Fruit fly (Drosophila melanogaster) whole organism, embryonic: ENCODE data around the gene Vago.

Experiments
- Antp ChIP-seq: fragments of 200-800 bp; sonication (Bioruptor generic); optimal IDR thresholded peaks from 3 replicates; lab custom pipeline; 2016; ENCODE audit warnings: missing biosample characterization, missing genetic modification characterization
- CG1024 ChIP-seq: fragments of 200-800 bp; sonication (Bioruptor generic); IDR thresholded peaks from 2 replicates; pipeline ENCODE4 v1.3.6; 2022; ENCODE audit warnings: missing biosample characterization, missing genetic modification characterization
- CG10267 ChIP-seq: fragments of 200-800 bp; sonication (Bioruptor generic); optimal IDR thresholded peaks from 2 replicates; lab custom pipeline; 2018; ENCODE audit warnings: missing biosample characterization, mild to moderate bottlenecking, missing genetic modification characterization, moderate library complexity
- CG11085 ChIP-seq: fragments of 200-800 bp; sonication (Bioruptor generic); IDR thresholded peaks from 2 replicates; pipeline ENCODE4 v1.3.6; 2022; ENCODE audit warnings: missing biosample characterization, missing genetic modification characterization
- CG11723 ChIP-seq: fragments of 200-800 bp; sonication (Bioruptor generic); optimal IDR thresholded peaks from 2 replicates; lab custom pipeline; 2017; ENCODE audit warnings: missing biosample characterization, mild to moderate bottlenecking, missing genetic modification characterization
- CG13775 ChIP-seq: fragments of 200-800 bp; sonication (Bioruptor generic); optimal IDR thresholded peaks from 3 replicates; lab custom pipeline; 2017; ENCODE audit warnings: missing biosample characterization, mild to moderate bottlenecking, missing genetic modification characterization
- CG13894 ChIP-seq: fragments of 200-800 bp; sonication (Bioruptor generic); optimal IDR thresholded peaks from 3 replicates; lab custom pipeline; 2018; ENCODE audit warnings: missing biosample characterization, mild to moderate bottlenecking, missing genetic modification characterization, moderate library complexity
- CG14014 ChIP-seq: fragments of 200-800 bp; sonication (Bioruptor generic); IDR thresholded peaks from 2 replicates; pipeline ENCODE4 v1.3.6; 2022; ENCODE audit warnings: missing biosample characterization, missing genetic modification characterization
- CG14710 ChIP-seq: fragments of 200-800 bp; sonication (Bioruptor generic); optimal IDR thresholded peaks from 3 replicates; lab custom pipeline; 2019; ENCODE audit warnings: missing biosample characterization, mild to moderate bottlenecking, missing genetic modification characterization, moderate library complexity
- CG15479 ChIP-seq: fragments of 200-800 bp; sonication (Bioruptor generic); optimal IDR thresholded peaks from 3 replicates; lab custom pipeline; 2019; ENCODE audit warnings: missing biosample characterization, mild to moderate bottlenecking, missing genetic modification characterization, moderate library complexity
- CG15514 ChIP-seq: fragments of 200-800 bp; sonication (Bioruptor generic); optimal IDR thresholded peaks from 3 replicates; lab custom pipeline; 2017; ENCODE audit warnings: missing biosample characterization, missing genetic modification characterization, mild to moderate bottlenecking, moderate library complexity, missing genetic modification reagents
- CG17186 ChIP-seq: fragments of 200-800 bp; sonication (Bioruptor generic); optimal IDR thresholded peaks from 3 replicates; lab custom pipeline; 2017; ENCODE audit warnings: missing biosample characterization, missing genetic modification reagents, missing genetic modification characterization
- CG17359 ChIP-seq: fragments of 200-800 bp; sonication (Bioruptor generic); optimal IDR thresholded peaks from 3 replicates; lab custom pipeline; 2018; ENCODE audit warnings: missing biosample characterization, mild to moderate bottlenecking, missing genetic modification characterization, moderate library complexity
- CG18764 ChIP-seq: fragments of 200-800 bp; sonication (Bioruptor generic); optimal IDR thresholded peaks from 3 replicates; lab custom pipeline; 2016; ENCODE audit warnings: missing biosample characterization, missing genetic modification characterization
- CG30431 ChIP-seq: fragments of 200-800 bp; sonication (Bioruptor generic); optimal IDR thresholded peaks from 2 replicates; lab custom pipeline; 2017; ENCODE audit warnings: missing biosample characterization, missing genetic modification characterization
- CG34376 ChIP-seq: fragments of 200-800 bp; sonication (Bioruptor generic); optimal IDR thresholded peaks from 2 replicates; lab custom pipeline; 2018; ENCODE audit warnings: missing biosample characterization, mild to moderate bottlenecking, missing genetic modification characterization
- CG4617 ChIP-seq: fragments of 200-800 bp; sonication (Bioruptor generic); optimal IDR thresholded peaks from 3 replicates; lab custom pipeline; 2016; ENCODE audit warnings: missing biosample characterization, missing genetic modification characterization, borderline replicate concordance
- CG4820 ChIP-seq: fragments of 200-800 bp; sonication (Bioruptor generic); optimal IDR thresholded peaks from 3 replicates; lab custom pipeline; 2016; ENCODE audit warnings: missing biosample characterization, missing genetic modification characterization
- CG6175 ChIP-seq: fragments of 200-800 bp; sonication (Bioruptor generic); IDR thresholded peaks from 3 replicates; pipeline ENCODE4 v1.3.6; 2022; ENCODE audit warnings: missing biosample characterization, missing genetic modification characterization
- CG6791 ChIP-seq: fragments of 200-800 bp; sonication (Bioruptor generic); IDR thresholded peaks from 3 replicates; pipeline ENCODE4 v1.3.6; 2022; ENCODE audit warnings: missing biosample characterization, missing genetic modification characterization; ENCODE audit not compliant: partially characterized antibody
- CG7357 ChIP-seq: fragments of 200-800 bp; sonication (Bioruptor generic); IDR thresholded peaks from 3 replicates; pipeline ENCODE4 v1.3.6; 2022; ENCODE audit warnings: missing biosample characterization, missing genetic modification characterization
- CG7987 ChIP-seq: fragments of 200-800 bp; sonication (Bioruptor generic); optimal IDR thresholded peaks from 2 replicates; lab custom pipeline; 2018; ENCODE audit warnings: missing biosample characterization, mild to moderate bottlenecking, missing genetic modification characterization, moderate library complexity
- CG8765 ChIP-seq: fragments of 200-800 bp; sonication (Bioruptor generic); IDR thresholded peaks from 2 replicates; pipeline ENCODE4 v1.3.6; 2022; ENCODE audit warnings: missing biosample characterization, missing genetic modification characterization
- CG9215 ChIP-seq: fragments of 200-800 bp; sonication (Bioruptor generic); IDR thresholded peaks from 2 replicates; pipeline ENCODE4 v1.3.6; 2022; ENCODE audit warnings: missing biosample characterization, missing genetic modification characterization
- CG9609 ChIP-seq: fragments of 200-800 bp; sonication (Bioruptor generic); optimal IDR thresholded peaks from 3 replicates; lab custom pipeline; 2016; ENCODE audit warnings: missing biosample characterization, missing genetic modification characterization
- CG9876 ChIP-seq: fragments of 200-800 bp; sonication (Bioruptor generic); optimal IDR thresholded peaks from 2 replicates; lab custom pipeline; 2016; ENCODE audit warnings: missing biosample characterization, missing genetic modification characterization
- CHES-1-like ChIP-seq: fragments of 200-800 bp; sonication (Bioruptor generic); optimal IDR thresholded peaks from 2 replicates; lab custom pipeline; 2016; ENCODE audit warnings: missing biosample characterization, missing genetic modification characterization
- Dbx ChIP-seq: fragments of 200-800 bp; sonication (Bioruptor generic); IDR thresholded peaks from 3 replicates; pipeline ENCODE4 v1.3.6; 2022; ENCODE audit warnings: missing biosample characterization, missing genetic modification characterization
- Dref ChIP-seq: fragments of 200-800 bp; sonication (Bioruptor generic); IDR thresholded peaks from 2 replicates; pipeline ENCODE4 v1.3.6; 2022; ENCODE audit warnings: missing biosample characterization, missing genetic modification characterization
- Jarid2 ChIP-seq: fragments of 200-800 bp; sonication (Bioruptor generic); optimal IDR thresholded peaks from 3 replicates; lab custom pipeline; 2017; ENCODE audit warnings: mild to moderate bottlenecking, missing biosample characterization, missing genetic modification reagents, missing genetic modification characterization
- MESR4 ChIP-seq: fragments of 200-800 bp; sonication (Bioruptor generic); optimal IDR thresholded peaks from 2 replicates; lab custom pipeline; 2018; ENCODE audit warnings: missing biosample characterization, mild to moderate bottlenecking, missing genetic modification characterization, moderate library complexity
- Med ChIP-seq: fragments of 200-800 bp; sonication (Bioruptor generic); peaks from one replicate; lab custom pipeline; 2016; ENCODE audit warnings: missing biosample characterization, missing genetic modification characterization, mild to moderate bottlenecking, inconsistent platforms, moderate library complexity
- NfI ChIP-seq: fragments of 200-800 bp; sonication (Bioruptor generic); optimal IDR thresholded peaks from 3 replicates; lab custom pipeline; 2018; ENCODE audit warnings: missing biosample characterization, mild to moderate bottlenecking, missing genetic modification characterization, moderate library complexity
- Sin3A ChIP-seq: fragments of >200 bp; optimal IDR thresholded peaks from 2 replicates; lab custom pipeline; 2018
- Xrp1 ChIP-seq: fragments of 200-800 bp; sonication (Bioruptor generic); IDR thresholded peaks from 2 replicates; pipeline ENCODE4 v1.3.6; 2022; ENCODE audit warnings: missing biosample characterization, missing genetic modification characterization
- cad ChIP-seq: fragments of >200 bp; optimal IDR thresholded peaks from 2 replicates; lab custom pipeline; 2017; ENCODE audit warnings: missing biosample characterization, missing genetic modification characterization
- chif ChIP-seq, 2 experiments: fragments of 200-800 bp; sonication (Bioruptor generic); optimal IDR thresholded peaks; 3 replicates each; lab custom pipeline; 2016; ENCODE audit warnings: missing biosample characterization in 2 of 2, missing genetic modification characterization in 2 of 2
- chn ChIP-seq: fragments of 200-800 bp; sonication (Bioruptor generic); optimal IDR thresholded peaks from 2 replicates; lab custom pipeline; 2016; ENCODE audit warnings: missing biosample characterization, missing genetic modification characterization
- dpn ChIP-seq, 2 experiments: fragments of 200-800 bp; sonication (Bioruptor generic); optimal IDR thresholded peaks; 3 replicates each; lab custom pipeline; 2016; ENCODE audit warnings: missing biosample characterization in 2 of 2, missing genetic modification characterization in 2 of 2
- dysf ChIP-seq: fragments of 200-800 bp; sonication (Bioruptor generic); IDR thresholded peaks from 3 replicates; pipeline ENCODE4 v1.3.6; 2022; ENCODE audit warnings: missing biosample characterization, missing genetic modification characterization
- esg ChIP-seq: fragments of 200-800 bp; sonication (Bioruptor generic); conservative IDR thresholded peaks from 2 replicates; pipeline ENCODE4 v1.3.6; 2022; ENCODE audit warnings: missing biosample characterization, missing genetic modification characterization
- grau ChIP-seq: fragments of 200-800 bp; optimal IDR thresholded peaks from 3 replicates; lab custom pipeline; 2019; ENCODE audit warnings: missing biosample characterization, mild to moderate bottlenecking, missing genetic modification characterization, moderate library complexity
- her ChIP-seq: fragments of 200-800 bp; sonication (Bioruptor generic); optimal IDR thresholded peaks from 2 replicates; lab custom pipeline; 2016; ENCODE audit warnings: missing biosample characterization, missing genetic modification characterization
- mld ChIP-seq: fragments of 200-800 bp; sonication (Bioruptor generic); IDR thresholded peaks from 3 replicates; pipeline ENCODE4 v1.3.6; 2022; ENCODE audit warnings: missing biosample characterization, missing genetic modification characterization; ENCODE audit not compliant: partially characterized antibody
- nom ChIP-seq: fragments of 200-800 bp; sonication (Bioruptor generic); optimal IDR thresholded peaks from 2 replicates; lab custom pipeline; 2017; ENCODE audit warnings: missing biosample characterization, missing genetic modification characterization, mild to moderate bottlenecking, moderate library complexity, missing genetic modification reagents
- oc ChIP-seq: fragments of 200-800 bp; sonication (Bioruptor generic); optimal IDR thresholded peaks from 2 replicates; lab custom pipeline; 2018; ENCODE audit warnings: missing biosample characterization, mild to moderate bottlenecking, missing genetic modification characterization, moderate library complexity
- so ChIP-seq: fragments of 200-800 bp; sonication (Bioruptor generic); IDR thresholded peaks from 3 replicates; pipeline ENCODE4 v1.3.6; 2022; ENCODE audit warnings: missing biosample characterization, missing genetic modification characterization
- stwl ChIP-seq: fragments of 200-800 bp; sonication (Bioruptor generic); optimal IDR thresholded peaks from 3 replicates; lab custom pipeline; 2018; ENCODE audit warnings: missing biosample characterization, mild to moderate bottlenecking, missing genetic modification characterization, moderate library complexity
- trh ChIP-seq: fragments of 200-800 bp; sonication (Bioruptor generic); optimal IDR thresholded peaks from 2 replicates; lab custom pipeline; 2016; ENCODE audit warnings: missing biosample characterization, missing genetic modification characterization
- unc-4 ChIP-seq: fragments of 200-800 bp; sonication (Bioruptor generic); IDR thresholded peaks from 2 replicates; pipeline ENCODE4 v1.3.6; 2022; ENCODE audit warnings: missing biosample characterization, missing genetic modification characterization; ENCODE audit not compliant: partially characterized antibody

Vago gene

DNA sequence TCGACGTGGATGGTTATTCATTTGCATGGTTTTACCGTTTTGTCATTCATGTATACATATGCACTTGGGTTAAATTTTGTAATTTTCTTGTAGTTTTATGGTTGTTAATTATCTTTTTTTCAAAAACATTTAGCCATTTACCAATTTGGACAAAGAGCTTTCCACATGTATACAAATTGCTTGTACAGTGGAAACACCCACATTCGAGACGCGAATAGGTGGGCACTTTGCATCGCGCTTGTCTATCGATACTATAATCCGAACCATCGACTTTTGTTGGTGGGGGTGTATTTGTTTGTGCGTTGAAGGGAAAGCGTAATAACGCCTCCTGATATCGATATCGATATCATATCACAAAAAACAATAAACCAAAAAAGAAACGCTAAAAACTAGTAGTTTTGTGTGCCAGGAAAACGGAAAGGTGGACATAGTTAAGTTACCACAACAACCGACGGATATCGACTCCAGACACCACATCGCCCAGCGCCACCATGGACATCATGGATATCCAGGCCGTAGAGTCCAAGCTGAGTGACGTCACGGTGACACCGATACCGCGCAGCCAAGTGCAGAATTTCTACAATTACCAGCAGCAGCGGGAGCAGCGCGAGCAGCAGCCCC, 48.6 kb downstream of the Vago start, which contains the start of gene CDK2AP1 (continued):
- TF ChIP-seq unc-4 (GFP tag; lab: Robert Waterston, UW) (peak; percentile 65), so (peak; percentile 51; the same call in 2 of the 3 replicates), MESR4 (GFP tag; lab: Kevin White, UChicago) (peak; percentile 88), cad (GFP tag; lab: Kevin White, UChicago) (no peak), CG10267 (tag; lab: Kevin White, UChicago) (no peak), dysf (peak; percentile 17; the same call in 1 of the 3 replicates), dpn (GFP tag; optimal IDR thresholded peaks at IDR 0.05; lab: Kevin White, UChicago) (peak in 1 of 2 experiments; percentile 37), CG7357 (peak; percentile 98), Xrp1 (GFP tag; lab: Robert Waterston, UW) (peak; percentile 9; the same call in 1 of the 2 replicates), Antp (peak; percentile 36), Dref (GFP tag; lab: Robert Waterston, UW) (peak; percentile 89), CG17186 (peak; percentile 11), CHES-1-like (GFP tag; lab: Kevin White, UChicago) (peak; percentile 13), CG8765 (GFP tag; lab: Robert Waterston, UW) (no peak), grau (tag; lab: Kevin White, UChicago) (peak; percentile 33), stwl (peak; percentile 46), CG13894 (tag; lab: Kevin White, UChicago) (peak; percentile 31), CG14014 (GFP tag; lab: Robert Waterston, UW) (0 out of 2 replicates have a peak, but pooled peaks have one; percentile 17), nom (GFP tag; lab: Kevin White, UChicago) (peak; percentile 8), CG15479 (GFP tag; lab: Kevin White, UChicago) (no peak), CG4820 (GFP tag; lab: Kevin White, UChicago) (no peak), CG7987 (GFP tag; lab: Kevin White, UChicago) (no peak), CG6175 (GFP tag; lab: Robert Waterston, UW) (no peak), NfI (peak; percentile 12), CG11723 (GFP tag; lab: Kevin White, UChicago) (no peak), CG17359 (no peak), CG14710 (tag; lab: Kevin White, UChicago) (peak; percentile 66), her (GFP tag; lab: Kevin White, UChicago) (peak; percentile 50), CG34376 (GFP tag; lab: Kevin White, UChicago) (no peak), chn (peak; percentile 49), oc (tag; lab: Kevin White, UChicago) (peak; percentile 66), CG9609 (peak; percentile 1), CG30431 (GFP tag; lab: Kevin White, UChicago) (peak; percentile 22), CG9215 (no peak), mld (peak; percentile 70), esg (GFP tag; lab: Robert Waterston, UW) (0 out of 2 replicates have a peak, but pooled peaks have one; percentile 24), trh (GFP tag; lab: Kevin White, UChicago) (no peak), CG9876 (no peak), Med (GFP tag; lab: Kevin White, UChicago) (peak; percentile 79), Sin3A (lab: Kevin White, UChicago) (peak; percentile 19), CG4617 (GFP tag; lab: Kevin White, UChicago) (peak; percentile 54), Dbx (GFP tag; lab: Robert Waterston, UW) (no peak), CG13775 (GFP tag; lab: Kevin White, UChicago) (peak; percentile 25), chif (GFP tag; optimal IDR thresholded peaks at IDR 0.05; lab: Kevin White, UChicago) (peak in 1 of 2 experiments; percentile 22), CG6791 (peak; percentile 87), CG18764 (GFP tag; lab: Kevin White, UChicago) (no peak), CG11085 (GFP tag; lab: Robert Waterston, UW) (no peak), Jarid2 (GFP tag; lab: Kevin White, UChicago) (no peak), CG15514 (GFP tag; lab: Kevin White, UChicago) (peak; percentile 68), CG1024 (GFP tag; lab: Robert Waterston, UW) (peak; percentile 78)
